Worm (Caenorhabditis elegans) whole organism, L3 larva: ENCODE results near the gene R02E12.4.

Experiments
- ZK546.5 ChIP-seq: sonication (generic microtip); optimal IDR thresholded peaks from 2 replicates; lab custom pipeline; 2017; ENCODE audit warnings: missing biosample characterization, missing genetic modification characterization
- aly-2 ChIP-seq: fragments of 150-350 bp; optimal IDR thresholded peaks from 2 replicates; lab custom pipeline; 2014; ENCODE audit warnings: missing biosample characterization, missing genetic modification characterization
- ama-1 ChIP-seq: fragments of 150-350 bp; optimal IDR thresholded peaks from 2 replicates; lab custom pipeline; 2018
- ceh-16 ChIP-seq: sonication (generic microtip); optimal IDR thresholded peaks from 2 replicates; lab custom pipeline; 2017; ENCODE audit warnings: missing biosample characterization, missing genetic modification characterization
- ceh-28 ChIP-seq: fragments of 150-350 bp; optimal IDR thresholded peaks from 2 replicates; lab custom pipeline; 2014; ENCODE audit warnings: missing biosample characterization, missing genetic modification reagents, missing genetic modification characterization
- ceh-9 ChIP-seq: sonication (generic microtip); optimal IDR thresholded peaks from 2 replicates; lab custom pipeline; 2018; ENCODE audit warnings: missing biosample characterization, missing genetic modification characterization
- egl-5 ChIP-seq: fragments of 150-350 bp; optimal IDR thresholded peaks from 2 replicates; lab custom pipeline; 2017; ENCODE audit warnings: missing biosample characterization, missing genetic modification reagents, missing genetic modification characterization, inconsistent platforms
- elt-1 ChIP-seq: fragments of 150-350 bp; optimal IDR thresholded peaks from 2 replicates; lab custom pipeline; 2014; ENCODE audit warnings: missing biosample characterization, missing genetic modification characterization
- elt-2 ChIP-seq: sonication (generic microtip); optimal IDR thresholded peaks from 2 replicates; lab custom pipeline; 2016; ENCODE audit warnings: missing genetic modification reagents, mild to moderate bottlenecking, missing genetic modification characterization, missing compliant biosample characterization
- eor-1 ChIP-seq, 2 experiments: fragments of 150-350 bp; optimal IDR thresholded peaks; 2 replicates each; lab custom pipeline; 2014 to 2018; ENCODE audit warnings: missing biosample characterization in 2 of 2, missing genetic modification characterization in 2 of 2
- fkh-10 ChIP-seq: sonication (generic microtip); optimal IDR thresholded peaks from 2 replicates; lab custom pipeline; 2017; ENCODE audit warnings: missing biosample characterization, missing genetic modification reagents, missing genetic modification characterization
- hmg-11 ChIP-seq: sonication (generic microtip); optimal IDR thresholded peaks from 2 replicates; lab custom pipeline; 2016; ENCODE audit warnings: missing genetic modification characterization, missing compliant biosample characterization
- lin-15B ChIP-seq: fragments of 150-350 bp; optimal IDR thresholded peaks from 2 replicates; lab custom pipeline; 2014; ENCODE audit warnings: missing biosample characterization, missing genetic modification characterization
- lin-39 ChIP-seq: fragments of 150-350 bp; optimal IDR thresholded peaks from 2 replicates; lab custom pipeline; 2018; ENCODE audit warnings: missing biosample characterization, missing genetic modification reagents, missing genetic modification characterization
- lsy-12 ChIP-seq: sonication (generic microtip); optimal IDR thresholded peaks from 2 replicates; lab custom pipeline; 2016; ENCODE audit warnings: mild to moderate bottlenecking, missing genetic modification characterization, missing compliant biosample characterization
- mdl-1 ChIP-seq: fragments of 150-350 bp; optimal IDR thresholded peaks from 2 replicates; lab custom pipeline; 2014; ENCODE audit warnings: missing biosample characterization, missing genetic modification characterization
- mml-1 ChIP-seq: fragments of 150-350 bp; sonication (generic microtip); optimal IDR thresholded peaks from 3 replicates; lab custom pipeline; 2014; ENCODE audit warnings: missing biosample characterization, missing genetic modification characterization
- nfya-1 ChIP-seq: sonication (generic microtip); optimal IDR thresholded peaks from 2 replicates; lab custom pipeline; 2017; ENCODE audit warnings: missing genetic modification characterization, mild to moderate bottlenecking, missing compliant biosample characterization, antibody characterized with exemption, moderate library complexity; ENCODE audit not compliant: insufficient read depth
- nhr-12 ChIP-seq: fragments of 150-350 bp; optimal IDR thresholded peaks from 2 replicates; lab custom pipeline; 2014; ENCODE audit warnings: missing biosample characterization, missing genetic modification characterization
- nhr-25 ChIP-seq: sonication (generic microtip); optimal IDR thresholded peaks from 2 replicates; lab custom pipeline; 2017; ENCODE audit warnings: missing biosample characterization, missing genetic modification characterization
- nhr-28 ChIP-seq: fragments of 150-350 bp; optimal IDR thresholded peaks from 2 replicates; lab custom pipeline; 2014; ENCODE audit warnings: missing biosample characterization, missing genetic modification characterization
- nhr-67 ChIP-seq: fragments of 150-350 bp; optimal IDR thresholded peaks from 2 replicates; lab custom pipeline; 2014; ENCODE audit warnings: missing biosample characterization, missing genetic modification characterization
- pha-4 ChIP-seq: fragments of 150-350 bp; optimal IDR thresholded peaks from 2 replicates; lab custom pipeline; 2014; ENCODE audit warnings: missing biosample characterization, missing genetic modification reagents, missing genetic modification characterization
- pqm-1 ChIP-seq: fragments of 150-350 bp; optimal IDR thresholded peaks from 2 replicates; lab custom pipeline; 2017; ENCODE audit warnings: missing biosample characterization, missing genetic modification characterization, inconsistent platforms
- skn-1 ChIP-seq: fragments of 150-350 bp; optimal IDR thresholded peaks from 2 replicates; lab custom pipeline; 2014; ENCODE audit warnings: missing biosample characterization, missing genetic modification characterization
- snpc-4 ChIP-seq: fragments of 150-350 bp; optimal IDR thresholded peaks from 2 replicates; lab custom pipeline; 2014; ENCODE audit warnings: missing biosample characterization, missing genetic modification characterization
- tbx-2 ChIP-seq: sonication (generic microtip); optimal IDR thresholded peaks from 2 replicates; lab custom pipeline; 2016; ENCODE audit warnings: mild to moderate bottlenecking, missing genetic modification characterization, missing compliant biosample characterization
- unc-39 ChIP-seq: sonication (generic microtip); optimal IDR thresholded peaks from 4 replicates; lab custom pipeline; 2017; ENCODE audit warnings: missing biosample characterization, missing genetic modification characterization

R02E12.4 gene

ce11 chrX:4005014-4005413 lies at the start of gene R02E12.4:
Gene R02E12.4 (plus strand): TSS chrX:4005314.
- TF ChIP-seq eor-1 (tag; optimal IDR thresholded peaks at IDR 0.05; lab: Kevin White, UChicago) (no peak), nhr-28 (tag; lab: Kevin White, UChicago) (no peak), snpc-4 (no peak), hmg-11 (tag; lab: Kevin White, UChicago) (no peak), ceh-16 (tag; lab: Kevin White, UChicago) (no peak)

ce11 chrX:3957475-3958204 lies 47.5 kb upstream of the R02E12.4 start:
- peak; percentile 23 for TF ChIP-seq nfya-1 (tag; lab: Kevin White, UChicago)
- TF ChIP-seq ama-1 (lab: Kevin White, UChicago): no peak
- TF ChIP-seq lsy-12 (tag; lab: Kevin White, UChicago): no peak
- TF ChIP-seq unc-39 (tag; lab: Kevin White, UChicago): no peak
- no peak for TF ChIP-seq ceh-9

- TF ChIP-seq mdl-1 (tag; lab: Kevin White, UChicago) (no peak), nfya-1 (tag; lab: Kevin White, UChicago) (no peak), lin-15B (tag; lab: Kevin White, UChicago) (no peak), nhr-67 (no peak), ceh-28 (tag; lab: Kevin White, UChicago) (no peak), elt-1 (tag; lab: Kevin White, UChicago) (no peak), unc-39 (tag; lab: Kevin White, UChicago) (no peak), nhr-12 (no peak), ceh-16 (tag; lab: Kevin White, UChicago) (no peak), elt-2 (tag; lab: Kevin White, UChicago) (no peak), aly-2 (no peak)
These were observed 46.9 kb upstream of the R02E12.4 start, which contains the start of gene lin-18 for ce11 chrX:3958252-3958651. Gene lin-18 (plus strand): TSS chrX:3958552.

- no peak for TF ChIP-seq tbx-2 (tag; lab: Kevin White, UChicago)
- TF ChIP-seq lin-39 (tag; lab: Kevin White, UChicago): peak; percentile 44
- no peak for TF ChIP-seq mml-1 (tag; lab: Kevin White, UChicago)
- no peak for TF ChIP-seq pha-4
- no peak for TF ChIP-seq pqm-1
- no peak for TF ChIP-seq unc-39 (tag; lab: Kevin White, UChicago)
These were observed 45.9 kb upstream of the R02E12.4 start for ce11 chrX:3959221-3959620.

- TF ChIP-seq ceh-28 (tag; lab: Kevin White, UChicago) (no peak), fkh-10 (GFP tag; lab: Kevin White, UChicago) (peak; percentile 71), skn-1 (tag; lab: Kevin White, UChicago) (no peak)
- TF ChIP-seq, all 47 proteins: peak for 1
These were observed 44.8 kb upstream of the R02E12.4 start for ce11 chrX:3960345-3960744.

- TF ChIP-seq aly-2 (no peak), egl-5 (tag; lab: Kevin White, UChicago) (no peak), nhr-28 (tag; lab: Kevin White, UChicago) (no peak), nhr-25 (no peak), ZK546.5 (tag; lab: Kevin White, UChicago) (no peak), lsy-12 (tag; lab: Kevin White, UChicago) (no peak), nhr-12 (no peak), ceh-16 (tag; lab: Kevin White, UChicago) (no peak), skn-1 (tag; lab: Kevin White, UChicago) (no peak), elt-1 (tag; lab: Kevin White, UChicago) (no peak)
These were observed 38.8 kb upstream of the R02E12.4 start, which contains the start of gene C16B8.2 for ce11 chrX:3966332-3966731. Gene C16B8.2 (minus strand): TSS chrX:3966432.
